Fruit fly (Drosophila melanogaster) whole organism, wandering third instar larva: ENCODE measurements around the gene CG13631.

ENCODE experiments used
- Abd-B ChIP-seq: fragments of >200 bp; optimal IDR thresholded peaks from 2 replicates; lab custom pipeline; 2017; ENCODE audit warnings: missing biosample characterization, missing genetic modification characterization
- CG32264 ChIP-seq: fragments of 200-800 bp; sonication (Bioruptor generic); optimal IDR thresholded peaks from 2 replicates; lab custom pipeline; 2016; ENCODE audit warnings: missing biosample characterization, missing genetic modification characterization
- CG9705 ChIP-seq: fragments of 200-800 bp; sonication (Bioruptor generic); optimal IDR thresholded peaks from 2 replicates; lab custom pipeline; 2018; ENCODE audit warnings: missing biosample characterization, mild to moderate bottlenecking, missing genetic modification characterization
- Dif ChIP-seq: fragments of 200-275, 200-300 bp; sonication (Bioruptor generic); optimal IDR thresholded peaks from 2 replicates; lab custom pipeline; 2018; ENCODE audit warnings: missing biosample characterization, missing genetic modification characterization; ENCODE audit not compliant: partially characterized antibody
- GATAd ChIP-seq: sonication (Bioruptor generic); optimal IDR thresholded peaks from 2 replicates; lab custom pipeline; 2016; ENCODE audit warnings: missing biosample characterization, missing genetic modification characterization
- HLH106 ChIP-seq: fragments of 200-800 bp; optimal IDR thresholded peaks from 3 replicates; lab custom pipeline; 2019; ENCODE audit warnings: missing biosample characterization, mild to moderate bottlenecking, missing genetic modification characterization, moderate library complexity
- Hr78 ChIP-seq: fragments of >200 bp; optimal IDR thresholded peaks from 2 replicates; lab custom pipeline; 2017; ENCODE audit warnings: missing biosample characterization, missing genetic modification characterization
- Hr83 ChIP-seq: fragments of 200-300 bp; sonication (Bioruptor generic); optimal IDR thresholded peaks from 2 replicates; lab custom pipeline; 2016; ENCODE audit warnings: missing biosample characterization, mild to moderate bottlenecking, missing genetic modification characterization, moderate library complexity; ENCODE audit not compliant: poor library complexity, severe bottlenecking
- N ChIP-seq: fragments of >200 bp; optimal IDR thresholded peaks from 2 replicates; lab custom pipeline; 2018; ENCODE audit warnings: missing biosample characterization, missing external identifiers, missing genetic modification characterization
- Rel ChIP-seq, 2 experiments: fragments of 200-800 bp; sonication (Bioruptor generic) in 1 of 2; optimal IDR thresholded peaks; 2 replicates in 1 of 2; 3 replicates in 1 of 2; lab custom pipeline; 2016 to 2019; ENCODE audit warnings: mild to moderate bottlenecking in 2 of 2, missing biosample characterization in 2 of 2, missing genetic modification characterization in 2 of 2, moderate library complexity in 1 of 2
- Sp1 ChIP-seq: fragments of 200-800 bp; sonication (Bioruptor generic); optimal IDR thresholded peaks from 3 replicates; lab custom pipeline; 2019; ENCODE audit warnings: missing biosample characterization, mild to moderate bottlenecking, missing genetic modification characterization, moderate library complexity
- Vsx2 ChIP-seq: fragments of 200-300, 225-300 bp; sonication (Bioruptor generic); optimal IDR thresholded peaks from 2 replicates; lab custom pipeline; 2018; ENCODE audit warnings: missing biosample characterization, missing genetic modification characterization; ENCODE audit not compliant: partially characterized antibody
- br ChIP-seq: fragments of 200-800 bp; sonication (Bioruptor generic); optimal IDR thresholded peaks from 2 replicates; lab custom pipeline; 2016; ENCODE audit warnings: missing biosample characterization, missing genetic modification characterization
- dl ChIP-seq, 2 experiments: fragments of 175-275, 200-275 bp in 1 of 2; fragments of 200-275 bp in 1 of 2; sonication (Bioruptor generic); optimal IDR thresholded peaks; lab custom pipeline; 2018; ENCODE audit warnings: mild to moderate bottlenecking in 2 of 2, missing biosample characterization in 2 of 2, missing genetic modification characterization in 2 of 2, moderate library complexity in 2 of 2; ENCODE audit not compliant: partially characterized antibody in 2 of 2, insufficient read depth in 1 of 2
- dsf ChIP-seq: sonication (Bioruptor generic); optimal IDR thresholded peaks from 2 replicates; lab custom pipeline; 2016; ENCODE audit warnings: missing biosample characterization, missing genetic modification characterization, borderline replicate concordance
- ey ChIP-seq: fragments of 200-800 bp; sonication (Bioruptor generic); optimal IDR thresholded peaks from 2 replicates; lab custom pipeline; 2016; ENCODE audit warnings: missing biosample characterization, missing genetic modification characterization
- foxo ChIP-seq, 2 experiments: fragments of 200-800 bp; sonication (Bioruptor generic); optimal IDR thresholded peaks; 2 replicates in 1 of 2; 3 replicates in 1 of 2; lab custom pipeline; 2016 to 2017; ENCODE audit warnings: missing biosample characterization in 2 of 2, missing genetic modification characterization in 2 of 2
- fru ChIP-seq: fragments of 200-800 bp; sonication (Bioruptor generic); optimal IDR thresholded peaks from 3 replicates; lab custom pipeline; 2016; ENCODE audit warnings: missing biosample characterization, mild to moderate bottlenecking, missing genetic modification characterization
- h ChIP-seq: fragments of 200-800 bp; sonication (Bioruptor generic); optimal IDR thresholded peaks from 3 replicates; lab custom pipeline; 2016; ENCODE audit warnings: missing biosample characterization, mild to moderate bottlenecking, missing genetic modification characterization
- psq ChIP-seq: fragments of 200-800 bp; sonication (Bioruptor generic); optimal IDR thresholded peaks from 3 replicates; lab custom pipeline; 2017; ENCODE audit warnings: missing biosample characterization, mild to moderate bottlenecking, missing genetic modification characterization, moderate library complexity
- rgr ChIP-seq: fragments of 200-800 bp; sonication (Bioruptor generic); optimal IDR thresholded peaks from 3 replicates; lab custom pipeline; 2016; ENCODE audit warnings: missing biosample characterization, mild to moderate bottlenecking, missing genetic modification characterization
- sage ChIP-seq: fragments of 200-800 bp; sonication (Bioruptor generic); optimal IDR thresholded peaks from 2 replicates; lab custom pipeline; 2016; ENCODE audit warnings: missing biosample characterization, mild to moderate bottlenecking, missing genetic modification characterization
- tai ChIP-seq: sonication (Bioruptor generic); optimal IDR thresholded peaks from 2 replicates; lab custom pipeline; 2016; ENCODE audit warnings: missing biosample characterization, missing genetic modification characterization
- usp ChIP-seq: fragments of >200 bp; optimal IDR thresholded peaks from 2 replicates; lab custom pipeline; 2017; ENCODE audit warnings: missing biosample characterization, missing genetic modification characterization
- woc ChIP-seq: sonication (Bioruptor generic); optimal IDR thresholded peaks from 2 replicates; lab custom pipeline; 2016; ENCODE audit warnings: missing biosample characterization, mild to moderate bottlenecking, missing genetic modification characterization

Gene CG13631

dm6 chr3R:24816993-24817854 lies 48.1 kb downstream of the CG13631 start, which contains the start of the genes CG5808 and Saf-B:
TSS of gene CG5808 (minus strand) at chr3R:24817007.
TSS of gene Saf-B (plus strand) at chr3R:24817464.
- TF ChIP-seq woc (GFP tag; lab: Kevin White, UChicago) = no peak
- TF ChIP-seq Sp1 (GFP tag; lab: Kevin White, UChicago) = no peak
- no peak for TF ChIP-seq CG32264 (GFP tag; lab: Kevin White, UChicago)
- no peak for TF ChIP-seq N
- no peak for TF ChIP-seq Hr78 (GFP tag; lab: Kevin White, UChicago)
- no peak for TF ChIP-seq br (GFP tag; lab: Kevin White, UChicago)
- no peak for TF ChIP-seq dl (GFP tag; optimal IDR thresholded peaks at IDR 0.05; lab: Kevin White, UChicago; ENCODE audit: insufficient read depth in 1 of 2, partially characterized antibody in 2 of 2)
- no peak for TF ChIP-seq dsf (GFP tag; lab: Kevin White, UChicago)
- no peak for TF ChIP-seq fru (GFP tag; lab: Kevin White, UChicago)
- no peak for TF ChIP-seq Abd-B (GFP tag; lab: Kevin White, UChicago)
- no peak for TF ChIP-seq usp (GFP tag; lab: Kevin White, UChicago)
- TF ChIP-seq tai (GFP tag; lab: Kevin White, UChicago) = no peak
- no peak for TF ChIP-seq Vsx2 (GFP tag; lab: Kevin White, UChicago)
- TF ChIP-seq HLH106 (tag; lab: Kevin White, UChicago) = no peak
- no peak for TF ChIP-seq CG9705 (GFP tag; lab: Kevin White, UChicago)
- TF ChIP-seq Rel (GFP tag; optimal IDR thresholded peaks at IDR 0.05; lab: Kevin White, UChicago) = no peak
- peak; percentile 19 for TF ChIP-seq Rel (tag; optimal IDR thresholded peaks at IDR 0.05; lab: Kevin White, UChicago)
- no peak for TF ChIP-seq rgr (GFP tag; lab: Kevin White, UChicago)
- no peak for TF ChIP-seq GATAd (GFP tag; lab: Kevin White, UChicago)
- no peak for TF ChIP-seq h (GFP tag; lab: Kevin White, UChicago)
- no peak for TF ChIP-seq ey (GFP tag; lab: Kevin White, UChicago)
- TF ChIP-seq foxo (GFP tag; optimal IDR thresholded peaks at IDR 0.05; lab: Kevin White, UChicago) = no peak
- no peak for TF ChIP-seq sage (GFP tag; lab: Kevin White, UChicago)
- TF ChIP-seq psq (GFP tag; lab: Kevin White, UChicago) = peak; percentile 27
- peak; percentile 22 for TF ChIP-seq Hr83
- TF ChIP-seq Dif (GFP tag; lab: Kevin White, UChicago) = no peak
